Worm (Caenorhabditis elegans) whole organism, L4 larva: ENCODE measurements around the gene Y113G7B.12.
A peak's percentile ranks its signal among the peaks of the same experiment; 100 is the strongest.

Experiments
- F44E2.7 ChIP-seq: fragments of 200-800 bp; sonication (Bioruptor generic); IDR thresholded peaks from 2 replicates; pipeline ENCODE4 v2.1.2; 2022; ENCODE audit warnings: missing genetic modification characterization, missing compliant biosample characterization
- F49E8.2 ChIP-seq: sonication (generic microtip); optimal IDR thresholded peaks from 2 replicates; lab custom pipeline; 2016; ENCODE audit warnings: missing compliant biosample characterization, mild to moderate bottlenecking, missing genetic modification characterization, borderline replicate concordance
- R02D3.7 ChIP-seq: fragments of 150-350 bp; sonication (generic microtip); optimal IDR thresholded peaks from 3 replicates; lab custom pipeline; 2014; ENCODE audit warnings: missing biosample characterization, missing genetic modification characterization
- Y75B8A.6 ChIP-seq: fragments of 200-800 bp; sonication (Bioruptor generic); IDR thresholded peaks from 2 replicates; pipeline ENCODE4 v1.3.6; 2022; ENCODE audit warnings: missing genetic modification reagents, missing genetic modification characterization, missing compliant biosample characterization
- aha-1 ChIP-seq: fragments of 150-350 bp; peaks from one replicate; lab custom pipeline; 2014; ENCODE audit warnings: missing biosample characterization, missing genetic modification characterization
- arid-1 ChIP-seq: fragments of 200-800 bp; sonication (Bioruptor generic); conservative IDR thresholded peaks from 2 replicates; pipeline ENCODE4 v1.3.6; 2022; ENCODE audit warnings: missing genetic modification reagents, missing genetic modification characterization, missing compliant biosample characterization
- ceh-20 ChIP-seq: fragments of 200-800 bp; sonication (Bioruptor generic); IDR thresholded peaks from 2 replicates; pipeline ENCODE4 v1.3.6; 2022; ENCODE audit warnings: missing genetic modification reagents, missing genetic modification characterization, missing compliant biosample characterization
- ceh-28 ChIP-seq: fragments of 150-350 bp; optimal IDR thresholded peaks from 2 replicates; lab custom pipeline; 2014; ENCODE audit warnings: missing biosample characterization, missing genetic modification reagents, missing genetic modification characterization
- ceh-82 ChIP-seq: sonication (generic microtip); optimal IDR thresholded peaks from 2 replicates; lab custom pipeline; 2017; ENCODE audit warnings: missing biosample characterization, missing genetic modification characterization
- cey-2 ChIP-seq: sonication (generic microtip); optimal IDR thresholded peaks from 3 replicates; lab custom pipeline; 2017; ENCODE audit warnings: missing genetic modification characterization, mild to moderate bottlenecking, missing compliant biosample characterization, antibody characterized with exemption, borderline replicate concordance; ENCODE audit not compliant: insufficient read depth
- ctbp-1 ChIP-seq: fragments of 200-800 bp; sonication (Bioruptor generic); IDR thresholded peaks from 2 replicates; pipeline ENCODE4 v1.3.6; 2022; ENCODE audit warnings: missing genetic modification reagents, missing genetic modification characterization, missing compliant biosample characterization
- daf-16 ChIP-seq, 3 experiments: sonication (generic microtip); optimal IDR thresholded peaks; 2 replicates each; lab custom pipeline; 2016 to 2017; ENCODE audit warnings: missing genetic modification characterization in 3 of 3, missing genetic modification reagents in 3 of 3, mild to moderate bottlenecking in 2 of 3, missing compliant biosample characterization in 2 of 3, missing biosample characterization in 1 of 3, moderate library complexity in 1 of 3
- daf-8 ChIP-seq: fragments of 200-800 bp; sonication (Bioruptor generic); IDR thresholded peaks from 2 replicates; pipeline ENCODE4 v1.3.6; 2022; ENCODE audit warnings: missing genetic modification characterization, missing compliant biosample characterization
- dmd-6 ChIP-seq: fragments of 200-800 bp; sonication (Bioruptor generic); IDR thresholded peaks from 2 replicates; pipeline ENCODE4 v1.3.6; 2022; ENCODE audit warnings: missing genetic modification reagents, missing genetic modification characterization, missing compliant biosample characterization
- duxl-1 ChIP-seq: sonication (generic microtip); optimal IDR thresholded peaks from 2 replicates; lab custom pipeline; 2016; ENCODE audit warnings: mild to moderate bottlenecking, missing genetic modification characterization, moderate library complexity, missing compliant biosample characterization; ENCODE audit not compliant: poor library complexity
- dve-1 ChIP-seq: sonication (generic microtip); optimal IDR thresholded peaks from 2 replicates; lab custom pipeline; 2017; ENCODE audit warnings: antibody characterized with exemption, mild to moderate bottlenecking, missing genetic modification characterization, missing compliant biosample characterization; ENCODE audit not compliant: insufficient read depth
- egl-27 ChIP-seq: sonication (generic microtip); optimal IDR thresholded peaks from 3 replicates; lab custom pipeline; 2017; ENCODE audit warnings: missing biosample characterization, missing genetic modification reagents, missing genetic modification characterization
- fkh-10 ChIP-seq: fragments of 150-350 bp; optimal IDR thresholded peaks from 2 replicates; lab custom pipeline; 2014; ENCODE audit warnings: missing biosample characterization, missing genetic modification reagents, missing genetic modification characterization
- gei-8 ChIP-seq: fragments of 200-800 bp; sonication (Bioruptor generic); optimal IDR thresholded peaks from 2 replicates; lab custom pipeline; 2018; ENCODE audit warnings: mild to moderate bottlenecking, missing genetic modification characterization, missing compliant biosample characterization
- hif-1 ChIP-seq, 2 experiments: sonication (generic microtip); optimal IDR thresholded peaks; 2 replicates each; lab custom pipeline; 2016 to 2017; ENCODE audit warnings: missing compliant biosample characterization in 2 of 2, missing genetic modification characterization in 2 of 2, missing genetic modification reagents in 2 of 2, missing genotype in 2 of 2, mild to moderate bottlenecking in 1 of 2
- jun-1 ChIP-seq: fragments of 150-350 bp; optimal IDR thresholded peaks from 2 replicates; lab custom pipeline; 2014; ENCODE audit warnings: missing biosample characterization, missing genetic modification reagents, missing genetic modification characterization
- lim-7 ChIP-seq: fragments of 200-800 bp; sonication (Bioruptor generic); IDR thresholded peaks from 2 replicates; pipeline ENCODE4 v1.3.6; 2022; ENCODE audit warnings: missing genetic modification characterization, missing compliant biosample characterization
- lin-13 ChIP-seq: fragments of 150-350 bp; optimal IDR thresholded peaks from 2 replicates; lab custom pipeline; 2014; ENCODE audit warnings: missing biosample characterization, missing genetic modification reagents, missing genetic modification characterization
- lin-39 ChIP-seq: fragments of 150-350 bp; optimal IDR thresholded peaks from 2 replicates; lab custom pipeline; 2014; ENCODE audit warnings: missing biosample characterization, missing genetic modification reagents, missing genetic modification characterization
- madf-5 ChIP-seq, 2 experiments: fragments of 200-800 bp; sonication (Bioruptor generic); IDR thresholded peaks; 2 replicates each; pipeline ENCODE4 v1.3.6; 2022; ENCODE audit warnings: missing compliant biosample characterization in 2 of 2, missing genetic modification characterization in 2 of 2
- mdl-1 ChIP-seq, 2 experiments: fragments of 150-350 bp in 1 of 2; sonication (generic microtip) in 1 of 2; optimal IDR thresholded peaks; 2 replicates each; lab custom pipeline; 2014 to 2017; ENCODE audit warnings: missing biosample characterization in 2 of 2, missing genetic modification characterization in 2 of 2
- mes-2 ChIP-seq: sonication (generic microtip); optimal IDR thresholded peaks from 2 replicates; lab custom pipeline; 2016; ENCODE audit warnings: missing genotype, mild to moderate bottlenecking, missing genetic modification characterization, missing compliant biosample characterization; ENCODE audit not compliant: poor library complexity, severe bottlenecking
- nhr-102 ChIP-seq: sonication (generic microtip); optimal IDR thresholded peaks from 2 replicates; lab custom pipeline; 2016; ENCODE audit warnings: mild to moderate bottlenecking, missing genetic modification characterization, moderate library complexity, missing compliant biosample characterization
- nhr-11 ChIP-seq: fragments of 150-350 bp; optimal IDR thresholded peaks from 2 replicates; lab custom pipeline; 2014; ENCODE audit warnings: missing biosample characterization, missing genetic modification characterization
- nhr-111 ChIP-seq: fragments of 200-800 bp; sonication (Bioruptor generic); optimal IDR thresholded peaks from 2 replicates; lab custom pipeline; 2018; ENCODE audit warnings: mild to moderate bottlenecking, missing genetic modification characterization, missing compliant biosample characterization
- nhr-25 ChIP-seq: sonication (generic microtip); optimal IDR thresholded peaks from 2 replicates; lab custom pipeline; 2017; ENCODE audit warnings: missing genetic modification characterization, mild to moderate bottlenecking, missing compliant biosample characterization, antibody characterized with exemption, moderate library complexity, borderline replicate concordance; ENCODE audit not compliant: insufficient read depth
- pqm-1 ChIP-seq: sonication (generic microtip); optimal IDR thresholded peaks from 2 replicates; lab custom pipeline; 2017; ENCODE audit warnings: missing biosample characterization, missing genetic modification characterization
- rbr-2 ChIP-seq: sonication (generic microtip); optimal IDR thresholded peaks from 2 replicates; lab custom pipeline; 2016; ENCODE audit warnings: missing genotype, missing genetic modification characterization, missing compliant biosample characterization
- sdz-12 ChIP-seq: fragments of 200-800 bp; sonication (Bioruptor generic); optimal IDR thresholded peaks from 2 replicates; lab custom pipeline; 2018; ENCODE audit warnings: mild to moderate bottlenecking, missing genetic modification characterization, missing compliant biosample characterization
- snpc-4 ChIP-seq: fragments of 150-350 bp; optimal IDR thresholded peaks from 2 replicates; lab custom pipeline; 2014; ENCODE audit warnings: missing biosample characterization, missing genetic modification characterization
- spr-1 ChIP-seq: sonication (generic microtip); optimal IDR thresholded peaks from 2 replicates; lab custom pipeline; 2016; ENCODE audit warnings: mild to moderate bottlenecking, missing genetic modification characterization, missing compliant biosample characterization
- spr-3 ChIP-seq: fragments of 200-800 bp; sonication (Bioruptor generic); optimal IDR thresholded peaks from 2 replicates; lab custom pipeline; 2018; ENCODE audit warnings: mild to moderate bottlenecking, missing genetic modification characterization, missing compliant biosample characterization
- tag-97 ChIP-seq: fragments of 200-800 bp; sonication (Bioruptor generic); IDR thresholded peaks from 2 replicates; pipeline ENCODE4 v1.3.6; 2022; ENCODE audit warnings: missing genetic modification characterization, missing compliant biosample characterization
- tra-1 ChIP-seq: fragments of 200-800 bp; sonication (Bioruptor generic); IDR thresholded peaks from 2 replicates; pipeline ENCODE4 v1.3.6; 2022; ENCODE audit warnings: missing genetic modification reagents, missing genetic modification characterization, missing compliant biosample characterization
- zag-1 ChIP-seq: fragments of 150-350 bp; optimal IDR thresholded peaks from 2 replicates; lab custom pipeline; 2014; ENCODE audit warnings: missing biosample characterization, missing genetic modification characterization
- zfp-2 ChIP-seq: sonication (generic microtip); optimal IDR thresholded peaks from 2 replicates; lab custom pipeline; 2016; ENCODE audit warnings: mild to moderate bottlenecking, missing genetic modification characterization, missing compliant biosample characterization
- zip-11 ChIP-seq: fragments of 200-800 bp; sonication (Bioruptor generic); IDR thresholded peaks from 2 replicates; pipeline ENCODE4 v1.3.6; 2022; ENCODE audit warnings: missing genetic modification characterization, missing compliant biosample characterization
- zip-2 ChIP-seq: fragments of 150-350 bp; optimal IDR thresholded peaks from 2 replicates; lab custom pipeline; 2014; ENCODE audit warnings: missing biosample characterization, missing genetic modification characterization

The Y113G7B.12 gene

DNA sequence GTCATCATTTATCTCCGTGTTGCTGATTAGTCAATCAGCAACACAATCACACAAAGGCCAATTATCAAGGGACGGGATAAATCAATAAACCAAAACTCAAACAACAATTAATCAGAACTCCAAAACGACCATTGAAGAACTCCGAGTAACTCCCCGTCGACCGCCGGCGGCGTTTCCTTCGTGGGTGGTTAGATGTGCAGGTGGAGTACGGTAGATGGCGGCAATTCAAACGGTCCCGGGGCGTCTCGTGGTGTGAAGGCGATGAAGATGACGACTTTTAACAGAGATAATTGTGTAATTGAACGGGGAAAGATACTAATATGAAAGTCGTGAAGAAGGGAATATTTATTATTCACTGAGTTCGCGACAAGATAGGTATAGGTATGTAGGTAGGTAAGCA is 30.9 kb downstream of the Y113G7B.12 start:
- peak; percentile 98 for TF ChIP-seq tra-1 (GFP tag; lab: Robert Waterston, UW)
- TF ChIP-seq, all 104 proteins: peak for 1; not testable (repeated sequence) for 103

DNA sequence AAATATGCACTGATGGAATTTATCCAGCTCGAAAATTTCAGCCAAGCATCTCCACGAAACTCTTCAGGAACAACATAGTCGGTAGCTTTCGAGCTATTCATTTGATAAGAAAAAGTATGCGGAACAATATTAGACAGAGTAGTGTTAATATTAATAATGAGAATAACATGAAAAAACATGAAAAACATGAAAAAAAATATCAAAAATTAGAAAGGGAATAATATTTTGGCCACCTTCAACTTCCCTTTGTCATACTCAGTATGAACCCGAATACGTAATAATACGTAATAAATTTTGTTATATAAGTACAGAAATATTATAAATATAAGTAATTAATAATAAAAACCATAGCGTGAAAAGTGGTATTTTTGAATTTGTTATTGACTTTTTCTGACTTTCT is 40.5 kb downstream of the Y113G7B.12 start, which contains the start of gene srw-39:
srw-39 (minus strand) TSS at position 101 of the 400 bp plus-strand sequence.
- no peak for TF ChIP-seq rbr-2 (tag; lab: Kevin White, UChicago)
- no peak for TF ChIP-seq zag-1
- TF ChIP-seq nhr-11 (tag; lab: Kevin White, UChicago), result no peak
- no peak for TF ChIP-seq jun-1 (tag; lab: Kevin White, UChicago)
- no peak for TF ChIP-seq ceh-28 (tag; lab: Kevin White, UChicago)
- no peak for TF ChIP-seq hif-1 (tag; optimal IDR thresholded peaks at IDR 0.05; lab: Kevin White, UChicago)
- no peak for TF ChIP-seq nhr-25 (tag; lab: Kevin White, UChicago)
- TF ChIP-seq tra-1 (GFP tag; lab: Robert Waterston, UW), result no peak
- TF ChIP-seq arid-1 (GFP tag; lab: Robert Waterston, UW), result no peak
- TF ChIP-seq nhr-111, result no peak
- TF ChIP-seq daf-16 (GFP tag; optimal IDR thresholded peaks at IDR 0.05; lab: Kevin White, UChicago), result no peak
- no peak for TF ChIP-seq daf-16 (tag; optimal IDR thresholded peaks at IDR 0.05; lab: Kevin White, UChicago)

DNA sequence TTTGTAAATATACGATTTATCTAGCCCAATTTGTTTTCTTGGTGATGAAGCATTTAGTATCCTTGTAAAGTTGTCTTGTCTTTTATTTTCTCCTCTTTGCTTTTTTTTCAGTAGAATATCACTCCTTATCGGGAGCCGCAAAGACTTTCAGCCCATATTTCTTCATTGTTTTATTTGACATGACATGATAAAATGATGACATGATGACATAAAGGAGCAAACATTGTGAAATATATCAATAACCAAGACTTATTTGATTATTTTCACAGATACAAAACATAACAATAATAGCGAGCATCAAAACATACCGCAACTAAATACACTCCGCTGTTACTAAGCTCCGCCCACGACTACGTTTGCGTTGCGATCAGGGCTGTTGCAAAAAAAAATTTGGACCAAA is 46.7 kb downstream of the Y113G7B.12 start:
- TF ChIP-seq daf-16 (GFP tag; optimal IDR thresholded peaks at IDR 0.05; lab: Kevin White, UChicago), result no peak
- TF ChIP-seq daf-16 (tag; optimal IDR thresholded peaks at IDR 0.05; lab: Kevin White, UChicago), result peak; percentile 85
- TF ChIP-seq dve-1 (tag; lab: Kevin White, UChicago), result peak; percentile 71
- no peak for TF ChIP-seq daf-8 (GFP tag; lab: Robert Waterston, UW)
- TF ChIP-seq pqm-1 (tag; lab: Kevin White, UChicago), result peak; percentile 16
- no peak for TF ChIP-seq cey-2
- TF ChIP-seq aha-1 (tag; lab: Kevin White, UChicago), result peak; percentile 57
- no peak for TF ChIP-seq ceh-82 (tag; lab: Kevin White, UChicago)

DNA sequence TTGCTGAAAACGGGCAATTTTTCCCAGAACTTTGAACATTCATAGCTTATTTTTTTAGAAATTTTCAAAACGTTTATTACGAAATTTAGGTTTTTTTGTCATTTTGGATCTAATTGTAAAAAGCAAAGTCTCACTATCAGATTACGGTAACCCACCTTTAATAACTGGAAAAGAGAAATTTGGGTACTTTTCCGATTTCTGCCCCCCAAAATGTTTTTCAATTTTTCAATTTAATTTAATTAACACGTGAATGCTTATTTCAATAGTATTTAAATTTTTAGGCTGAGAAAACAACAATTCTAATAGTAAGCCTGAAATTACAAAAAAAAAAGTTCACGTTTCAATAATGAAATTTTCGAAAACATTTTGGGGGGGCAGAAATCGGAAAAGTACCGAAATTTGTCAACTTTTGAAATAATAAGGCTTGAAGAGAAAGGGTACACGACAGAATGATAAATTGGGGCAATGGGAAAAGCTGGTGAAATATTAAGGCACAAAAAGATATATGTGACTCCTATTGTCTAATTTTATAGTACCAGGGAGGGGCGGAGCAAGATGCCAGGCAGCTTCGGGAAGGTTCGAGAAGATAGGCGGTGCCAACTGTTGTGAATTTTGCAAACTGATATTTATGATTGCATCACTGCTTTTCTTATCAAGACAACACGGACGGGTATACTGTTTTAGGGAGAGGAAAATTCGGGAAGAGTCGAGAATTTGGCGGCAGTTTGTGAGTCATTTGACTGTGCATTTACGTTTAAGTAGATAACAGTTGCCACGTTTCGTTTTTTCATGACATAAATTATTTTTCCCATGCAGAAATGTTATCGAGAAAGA is 48.2 kb downstream of the Y113G7B.12 start, which contains the start of gene F19B2.5:
F19B2.5 (minus strand) TSS at position 107 of the 834 bp plus-strand sequence.
- TF ChIP-seq spr-1 (tag; lab: Kevin White, UChicago) (no peak), mdl-1 (tag; optimal IDR thresholded peaks at IDR 0.05; lab: Kevin White, UChicago) (no peak), mes-2 (tag; lab: Kevin White, UChicago) (no peak), duxl-1 (tag; lab: Kevin White, UChicago) (no peak), spr-3 (no peak), R02D3.7 (no peak), lin-39 (tag; lab: Kevin White, UChicago) (no peak), sdz-12 (GFP tag; lab: Kevin White, UChicago) (no peak), gei-8 (GFP tag; lab: Kevin White, UChicago) (peak; percentile 60), zip-11 (GFP tag; lab: Robert Waterston, UW) (no peak), tag-97 (GFP tag; lab: Robert Waterston, UW) (no peak), dmd-6 (GFP tag; lab: Robert Waterston, UW) (peak; percentile 83), zfp-2 (tag; lab: Kevin White, UChicago) (no peak), zip-2 (tag; lab: Kevin White, UChicago) (no peak), lim-7 (no peak), ctbp-1 (GFP tag; lab: Robert Waterston, UW) (no peak), snpc-4 (no peak), F49E8.2 (tag; lab: Kevin White, UChicago) (no peak), F44E2.7 (0 out of 2 replicates have a peak, but pooled peaks have one; percentile 73), Y75B8A.6 (GFP tag; lab: Robert Waterston, UW) (0 out of 2 replicates have a peak, but pooled peaks have one; percentile 20), egl-27 (tag; lab: Kevin White, UChicago) (no peak), madf-5 (GFP tag; IDR thresholded peaks at IDR 0.05; lab: Robert Waterston, UW) (no peak), fkh-10 (GFP tag; lab: Kevin White, UChicago) (no peak), nhr-102 (tag; lab: Kevin White, UChicago) (peak; percentile 93), lin-13 (GFP tag; lab: Kevin White, UChicago) (no peak), ceh-20 (GFP tag; lab: Robert Waterston, UW) (peak; percentile 89)
